Worm (Caenorhabditis elegans): ENCODE results near the gene coel-1.

DNA sequence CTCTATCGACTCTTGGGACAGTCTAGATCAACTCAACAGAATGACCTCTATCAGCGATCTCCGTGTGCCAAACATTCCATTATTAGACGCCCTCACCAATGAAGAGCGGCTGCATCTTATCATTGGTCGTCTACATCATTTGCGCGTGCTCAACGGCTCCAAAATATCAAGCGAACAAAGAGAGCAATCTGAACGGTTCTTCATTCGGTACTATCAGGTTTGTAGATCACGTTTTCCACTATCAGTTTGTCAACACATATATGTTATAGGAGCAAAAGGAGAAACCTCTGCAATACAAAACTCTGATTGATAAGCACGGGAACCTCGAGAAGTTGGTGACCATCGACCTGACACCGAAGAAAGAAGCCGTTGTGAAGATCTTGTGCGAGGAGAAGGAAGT, 2.9 kb downstream of the coel-1 start:
- TF ChIP-seq ceh-82 (tag; optimal IDR thresholded peaks at IDR 0.05) = no peak
- no peak for TF ChIP-seq lsy-2 (tag; optimal IDR thresholded peaks at IDR 0.05)
- no peak for TF ChIP-seq mdl-1 (tag; optimal IDR thresholded peaks at IDR 0.05)
- no peak for TF ChIP-seq nhr-10 (tag; optimal IDR thresholded peaks at IDR 0.05)
